Worm (Caenorhabditis elegans): ENCODE measurements around the gene flp-7.

flp-7 gene

DNA sequence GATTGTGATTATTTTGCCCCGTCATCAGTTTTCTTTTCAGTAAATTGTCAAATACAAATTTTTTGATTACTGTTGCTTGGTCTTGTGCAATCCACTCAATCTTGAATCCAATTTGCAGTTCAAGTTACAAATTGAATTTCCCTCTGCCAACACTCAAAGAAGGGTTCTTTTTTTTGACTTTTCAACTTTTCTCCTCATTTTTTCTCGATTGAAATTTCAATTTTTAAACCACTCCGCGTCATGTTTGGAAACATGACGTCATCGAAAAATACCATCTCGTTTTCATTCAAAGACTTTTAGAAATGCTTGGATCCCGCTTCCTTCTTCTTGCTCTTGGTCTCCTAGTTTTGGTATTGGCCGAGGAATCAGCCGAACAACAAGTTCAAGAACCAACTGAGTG is at the start of gene flp-7:
Gene flp-7 (plus strand): TSS at position 301 of the 400 bp plus-strand sequence.
- TF ChIP-seq snpc-4 (tag; optimal IDR thresholded peaks at IDR 0.05), result no peak
- TF ChIP-seq nhr-76 (tag; optimal IDR thresholded peaks at IDR 0.05), result no peak
- TF ChIP-seq flh-1 (GFP tag; optimal IDR thresholded peaks at IDR 0.05), result no peak
- no peak for TF ChIP-seq blmp-1 (tag; optimal IDR thresholded peaks at IDR 0.05)
- no peak for TF ChIP-seq nhr-237 (tag; optimal IDR thresholded peaks at IDR 0.05)
- no peak for TF ChIP-seq ham-2 (GFP tag; optimal IDR thresholded peaks at IDR 0.05)
- no peak for TF ChIP-seq bed-3 (GFP tag; optimal IDR thresholded peaks at IDR 0.05)
- TF ChIP-seq mep-1 (tag; optimal IDR thresholded peaks at IDR 0.05), result no peak
- TF ChIP-seq lin-13 (tag; optimal IDR thresholded peaks at IDR 0.05), result no peak
- no peak for TF ChIP-seq ces-1 (GFP tag; optimal IDR thresholded peaks at IDR 0.05)
- TF ChIP-seq elt-1 (tag; optimal IDR thresholded peaks at IDR 0.05; ENCODE audit: borderline replicate concordance, insufficient read depth), result no peak
- TF ChIP-seq ceh-43 (GFP tag; optimal IDR thresholded peaks at IDR 0.05), result no peak
- no peak for TF ChIP-seq nhr-2 (tag; optimal IDR thresholded peaks at IDR 0.05)
- TF ChIP-seq sptf-1 (tag; optimal IDR thresholded peaks at IDR 0.05), result no peak
- TF ChIP-seq hlh-1 (tag; optimal IDR thresholded peaks at IDR 0.05), result no peak
- TF ChIP-seq unc-62 (GFP tag; optimal IDR thresholded peaks at IDR 0.05), result no peak
- TF ChIP-seq lin-32 (GFP tag; optimal IDR thresholded peaks at IDR 0.05), result no peak
- TF ChIP-seq pha-4 (tag; optimal IDR thresholded peaks at IDR 0.05), result no peak

DNA sequence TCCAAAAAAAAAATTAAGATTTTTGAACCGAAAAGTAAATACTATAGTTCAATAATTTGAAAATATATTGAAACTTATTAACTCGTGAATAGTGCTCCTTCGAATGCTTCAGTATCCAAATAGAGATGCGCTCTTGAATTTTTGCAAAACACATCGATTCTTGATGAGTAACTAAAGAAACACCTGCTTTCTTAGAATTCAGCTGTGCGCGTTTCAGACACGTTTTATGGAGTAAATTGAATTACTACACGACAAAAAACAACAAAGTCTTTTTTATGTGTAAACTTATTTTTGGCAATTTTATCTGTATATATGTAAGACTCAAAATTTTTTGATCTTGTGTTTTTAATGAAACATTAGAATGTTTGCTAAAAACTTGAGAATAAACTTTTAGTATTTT is 49.1 kb upstream of the flp-7 start:
- TF ChIP-seq nhr-237 (tag; optimal IDR thresholded peaks at IDR 0.05) (no peak), ztf-11 (tag; optimal IDR thresholded peaks at IDR 0.05) (no peak), sptf-1 (tag; optimal IDR thresholded peaks at IDR 0.05) (no peak), hlh-1 (tag; optimal IDR thresholded peaks at IDR 0.05) (no peak), lin-32 (GFP tag; optimal IDR thresholded peaks at IDR 0.05) (no peak), pha-4 (tag; optimal IDR thresholded peaks at IDR 0.05) (no peak), mls-2 (tag; optimal IDR thresholded peaks at IDR 0.05) (no peak), unc-39 (tag; optimal IDR thresholded peaks at IDR 0.05) (no peak), elt-1 (tag; optimal IDR thresholded peaks at IDR 0.05; ENCODE audit: borderline replicate concordance, insufficient read depth) (no peak), M03D4.4 (tag; optimal IDR thresholded peaks at IDR 0.05) (no peak), drap-1 (GFP tag; optimal IDR thresholded peaks at IDR 0.05) (no peak), elt-3 (tag; optimal IDR thresholded peaks at IDR 0.05) (no peak), nhr-12 (tag; optimal IDR thresholded peaks at IDR 0.05) (no peak)

DNA sequence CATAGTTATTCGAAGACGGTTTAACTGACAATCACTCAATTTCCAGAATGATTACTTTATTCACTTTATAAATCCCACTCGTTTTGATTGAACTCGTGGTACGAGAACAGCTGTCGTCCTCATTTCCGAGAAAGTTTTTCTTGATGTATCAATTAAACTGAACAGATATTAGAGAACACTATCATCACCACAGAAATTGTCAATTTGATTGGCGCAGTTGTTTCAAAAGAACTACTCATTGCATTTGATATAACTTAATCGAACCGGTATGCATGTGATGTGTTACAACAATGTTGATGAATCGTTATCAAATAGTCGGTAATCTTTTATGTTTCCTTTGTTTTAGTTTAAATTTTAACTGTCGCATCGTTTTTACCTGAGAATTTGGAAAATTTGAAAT is 48.6 kb upstream of the flp-7 start:
- TF ChIP-seq bed-3 (GFP tag; optimal IDR thresholded peaks at IDR 0.05) (no peak), hlh-1 (tag; optimal IDR thresholded peaks at IDR 0.05) (peak; percentile 95), unc-39 (tag; optimal IDR thresholded peaks at IDR 0.05) (no peak), mep-1 (tag; optimal IDR thresholded peaks at IDR 0.05) (no peak), lin-13 (tag; optimal IDR thresholded peaks at IDR 0.05) (no peak), nhr-28 (tag; optimal IDR thresholded peaks at IDR 0.05) (no peak), elt-1 (tag; optimal IDR thresholded peaks at IDR 0.05; ENCODE audit: borderline replicate concordance, insufficient read depth) (no peak), ces-1 (GFP tag; optimal IDR thresholded peaks at IDR 0.05) (no peak), blmp-1 (tag; optimal IDR thresholded peaks at IDR 0.05) (no peak), snpc-4 (tag; optimal IDR thresholded peaks at IDR 0.05) (no peak), unc-62 (GFP tag; optimal IDR thresholded peaks at IDR 0.05) (peak; percentile 83), pha-4 (tag; optimal IDR thresholded peaks at IDR 0.05) (no peak)

DNA sequence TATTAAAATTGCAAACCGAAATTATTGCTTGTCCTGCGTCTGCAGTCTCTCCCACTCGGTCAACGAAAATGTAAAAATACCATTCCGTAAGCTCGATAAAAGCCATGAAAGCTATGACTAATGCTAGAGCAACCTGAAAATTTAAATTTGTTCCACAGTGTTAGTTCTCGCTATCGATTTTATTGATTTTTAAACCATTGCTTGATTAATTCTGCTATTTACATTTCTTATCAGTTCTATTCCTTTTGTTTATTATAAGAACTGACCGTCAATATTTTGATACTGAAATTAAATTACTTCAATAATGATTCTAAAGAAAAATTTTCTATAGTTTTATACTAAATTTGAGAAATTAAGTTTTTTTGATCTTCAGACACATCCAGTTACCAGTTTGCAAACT is 46.5 kb upstream of the flp-7 start:
- TF ChIP-seq ztf-11 (tag; optimal IDR thresholded peaks at IDR 0.05), result no peak
- TF ChIP-seq lsy-2 (tag; optimal IDR thresholded peaks at IDR 0.05), result no peak
- TF ChIP-seq ham-2 (GFP tag; optimal IDR thresholded peaks at IDR 0.05), result no peak
- no peak for TF ChIP-seq ceh-43 (GFP tag; optimal IDR thresholded peaks at IDR 0.05)
- no peak for TF ChIP-seq ces-1 (GFP tag; optimal IDR thresholded peaks at IDR 0.05)
- TF ChIP-seq unc-39 (tag; optimal IDR thresholded peaks at IDR 0.05), result no peak
- no peak for TF ChIP-seq elt-3 (tag; optimal IDR thresholded peaks at IDR 0.05)
- TF ChIP-seq sem-2 (GFP tag; optimal IDR thresholded peaks at IDR 0.05), result no peak
- TF ChIP-seq mls-2 (tag; optimal IDR thresholded peaks at IDR 0.05), result no peak
- TF ChIP-seq M03D4.4 (tag; optimal IDR thresholded peaks at IDR 0.05), result no peak
- no peak for TF ChIP-seq unc-120 (tag; optimal IDR thresholded peaks at IDR 0.05; ENCODE audit: poor library complexity, severe bottlenecking)
- TF ChIP-seq bed-3 (GFP tag; optimal IDR thresholded peaks at IDR 0.05), result no peak
- TF ChIP-seq elt-1 (tag; optimal IDR thresholded peaks at IDR 0.05; ENCODE audit: borderline replicate concordance, insufficient read depth), result no peak
- TF ChIP-seq nhr-2 (tag; optimal IDR thresholded peaks at IDR 0.05), result no peak
- TF ChIP-seq hlh-1 (tag; optimal IDR thresholded peaks at IDR 0.05), result no peak
- no peak for TF ChIP-seq zip-8 (tag; optimal IDR thresholded peaks at IDR 0.05)

DNA sequence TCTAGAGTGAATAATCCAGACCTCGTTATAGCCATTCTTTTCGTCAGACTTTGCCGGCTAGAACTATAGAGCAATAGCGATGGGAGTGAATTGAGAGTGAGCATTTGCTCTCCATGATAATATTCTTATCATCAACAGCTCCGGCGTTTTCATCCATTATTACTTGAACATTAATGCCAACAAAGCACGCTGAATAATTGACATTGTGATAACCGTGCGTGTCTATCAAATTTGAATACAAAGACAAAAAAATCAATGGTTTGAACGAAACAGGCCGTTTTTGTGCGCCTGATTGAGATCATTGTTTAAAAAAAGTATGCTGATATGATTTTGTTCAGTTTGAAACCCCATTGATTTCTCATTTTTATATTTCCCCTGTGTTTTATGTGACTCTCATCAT is 46.0 kb upstream of the flp-7 start, which contains the start of gene dct-11:
Gene dct-11 (minus strand): TSS at position 136 of the 400 bp plus-strand sequence.
- TF ChIP-seq ztf-11 (tag; optimal IDR thresholded peaks at IDR 0.05) (no peak), M03D4.4 (tag; optimal IDR thresholded peaks at IDR 0.05) (no peak), mab-5 (tag; optimal IDR thresholded peaks at IDR 0.05) (no peak), ham-2 (GFP tag; optimal IDR thresholded peaks at IDR 0.05) (no peak), zip-8 (tag; optimal IDR thresholded peaks at IDR 0.05) (no peak), elt-1 (tag; optimal IDR thresholded peaks at IDR 0.05; ENCODE audit: borderline replicate concordance, insufficient read depth) (no peak), nhr-28 (tag; optimal IDR thresholded peaks at IDR 0.05) (no peak), flh-1 (GFP tag; optimal IDR thresholded peaks at IDR 0.05) (no peak), blmp-1 (tag; optimal IDR thresholded peaks at IDR 0.05) (no peak), ceh-43 (GFP tag; optimal IDR thresholded peaks at IDR 0.05) (no peak), cnd-1 (tag; optimal IDR thresholded peaks at IDR 0.05) (no peak)
